Fruit fly (Drosophila melanogaster) whole organism, embryonic: ENCODE data around the gene LPCAT.

ENCODE experiments used
- Aef1 ChIP-seq: fragments of 200-800 bp; sonication (Bioruptor generic); IDR thresholded peaks from 3 replicates; pipeline ENCODE4 v1.3.6; 2022; ENCODE audit warnings: missing biosample characterization, missing genetic modification characterization
- CG10147 ChIP-seq: fragments of 200-800 bp; sonication (Bioruptor generic); optimal IDR thresholded peaks from 2 replicates; lab custom pipeline; 2019; ENCODE audit warnings: missing biosample characterization, mild to moderate bottlenecking, missing genetic modification characterization, moderate library complexity
- CG11085 ChIP-seq: fragments of 200-800 bp; sonication (Bioruptor generic); IDR thresholded peaks from 2 replicates; pipeline ENCODE4 v1.3.6; 2022; ENCODE audit warnings: missing biosample characterization, missing genetic modification characterization
- CG12219 ChIP-seq: fragments of 200-800 bp; sonication (Bioruptor generic); optimal IDR thresholded peaks from 3 replicates; lab custom pipeline; 2018; ENCODE audit warnings: missing biosample characterization, mild to moderate bottlenecking, missing genetic modification characterization
- CG12391 ChIP-seq: fragments of 200-800 bp; sonication (Bioruptor generic); optimal IDR thresholded peaks from 3 replicates; lab custom pipeline; 2018; ENCODE audit warnings: missing biosample characterization, mild to moderate bottlenecking, missing genetic modification characterization, moderate library complexity
- CG13296 ChIP-seq: fragments of 200-800 bp; sonication (Bioruptor generic); optimal IDR thresholded peaks from 3 replicates; lab custom pipeline; 2018; ENCODE audit warnings: missing biosample characterization, mild to moderate bottlenecking, missing genetic modification characterization
- CG13624 ChIP-seq: fragments of 200-800 bp; sonication (Bioruptor generic); optimal IDR thresholded peaks from 2 replicates; lab custom pipeline; 2016; ENCODE audit warnings: missing biosample characterization, missing genetic modification characterization
- CG13894 ChIP-seq: fragments of 200-800 bp; sonication (Bioruptor generic); optimal IDR thresholded peaks from 3 replicates; lab custom pipeline; 2018; ENCODE audit warnings: missing biosample characterization, mild to moderate bottlenecking, missing genetic modification characterization, moderate library complexity
- CG17328 ChIP-seq: fragments of 200-800 bp; sonication (Bioruptor generic); IDR thresholded peaks from 2 replicates; pipeline ENCODE4 v1.3.6; 2022; ENCODE audit warnings: missing biosample characterization, missing genetic modification characterization
- CG18599 ChIP-seq: fragments of 200-800 bp; sonication (Bioruptor generic); optimal IDR thresholded peaks from 3 replicates; lab custom pipeline; 2017; ENCODE audit warnings: missing biosample characterization, missing genetic modification characterization, mild to moderate bottlenecking, moderate library complexity, missing genetic modification reagents
- CG18619 ChIP-seq: fragments of 200-800 bp; sonication (Bioruptor generic); optimal IDR thresholded peaks from 3 replicates; lab custom pipeline; 2017; ENCODE audit warnings: missing biosample characterization, mild to moderate bottlenecking, missing genetic modification characterization
- CG2116 ChIP-seq: fragments of 200-800 bp; sonication (Bioruptor generic); optimal IDR thresholded peaks from 3 replicates; lab custom pipeline; 2018; ENCODE audit warnings: missing biosample characterization, mild to moderate bottlenecking, missing genetic modification characterization
- CG2120 ChIP-seq: fragments of 200-800 bp; sonication (Bioruptor generic); optimal IDR thresholded peaks from 3 replicates; lab custom pipeline; 2016; ENCODE audit warnings: missing biosample characterization, missing genetic modification characterization
- CG2678 ChIP-seq: fragments of 200-800 bp; sonication (Bioruptor generic); optimal IDR thresholded peaks from 3 replicates; lab custom pipeline; 2019; ENCODE audit warnings: missing biosample characterization, mild to moderate bottlenecking, missing genetic modification characterization, moderate library complexity
- CG30403 ChIP-seq: fragments of 200-800 bp; sonication (Bioruptor generic); optimal IDR thresholded peaks from 3 replicates; lab custom pipeline; 2016; ENCODE audit warnings: missing biosample characterization, missing genetic modification characterization
- CG3281 ChIP-seq: fragments of 200-800 bp; sonication (Bioruptor generic); optimal IDR thresholded peaks from 3 replicates; lab custom pipeline; 2017; ENCODE audit warnings: missing biosample characterization, mild to moderate bottlenecking, missing genetic modification characterization
- CG6854 ChIP-seq: fragments of 200-800 bp; sonication (Bioruptor generic); optimal IDR thresholded peaks from 3 replicates; lab custom pipeline; 2017; ENCODE audit warnings: missing biosample characterization, mild to moderate bottlenecking, missing genetic modification characterization
- CG7839 ChIP-seq: fragments of 200-800 bp; sonication (Bioruptor generic); optimal IDR thresholded peaks from 3 replicates; lab custom pipeline; 2018; ENCODE audit warnings: missing biosample characterization, mild to moderate bottlenecking, missing genetic modification characterization, moderate library complexity
- CG8924 ChIP-seq: fragments of 200-800 bp; optimal IDR thresholded peaks from 3 replicates; lab custom pipeline; 2019; ENCODE audit warnings: missing biosample characterization, mild to moderate bottlenecking, missing genetic modification characterization, moderate library complexity
- CG9817 ChIP-seq: fragments of 200-800 bp; sonication (Bioruptor generic); optimal IDR thresholded peaks from 2 replicates; lab custom pipeline; 2018; ENCODE audit warnings: missing biosample characterization, mild to moderate bottlenecking, missing genetic modification characterization, moderate library complexity
- Chrac-16 ChIP-seq: fragments of 200-800 bp; sonication (Bioruptor generic); optimal IDR thresholded peaks from 3 replicates; lab custom pipeline; 2016; ENCODE audit warnings: missing biosample characterization, missing genetic modification characterization
- D19A ChIP-seq: fragments of 200-800 bp; optimal IDR thresholded peaks from 3 replicates; lab custom pipeline; 2019; ENCODE audit warnings: missing biosample characterization, mild to moderate bottlenecking, missing genetic modification characterization, moderate library complexity
- Dbx ChIP-seq: fragments of 200-800 bp; sonication (Bioruptor generic); IDR thresholded peaks from 3 replicates; pipeline ENCODE4 v1.3.6; 2022; ENCODE audit warnings: missing biosample characterization, missing genetic modification characterization
- Dref ChIP-seq: fragments of 200-800 bp; sonication (Bioruptor generic); IDR thresholded peaks from 2 replicates; pipeline ENCODE4 v1.3.6; 2022; ENCODE audit warnings: missing biosample characterization, missing genetic modification characterization
- Fer2 ChIP-seq: fragments of 200-800 bp; sonication (Bioruptor generic); optimal IDR thresholded peaks from 2 replicates; lab custom pipeline; 2018; ENCODE audit warnings: missing biosample characterization, mild to moderate bottlenecking, missing genetic modification characterization, moderate library complexity
- Fer3 ChIP-seq: fragments of 200-800 bp; sonication (Bioruptor generic); optimal IDR thresholded peaks from 2 replicates; lab custom pipeline; 2018; ENCODE audit warnings: missing biosample characterization, mild to moderate bottlenecking, missing genetic modification characterization, moderate library complexity
- Hsf ChIP-seq: fragments of 200-800 bp; sonication (Bioruptor generic); optimal IDR thresholded peaks from 3 replicates; lab custom pipeline; 2016; ENCODE audit warnings: missing biosample characterization, missing genetic modification characterization
- MESR4 ChIP-seq: fragments of 200-800 bp; sonication (Bioruptor generic); optimal IDR thresholded peaks from 2 replicates; lab custom pipeline; 2018; ENCODE audit warnings: missing biosample characterization, mild to moderate bottlenecking, missing genetic modification characterization, moderate library complexity
- Meics ChIP-seq: fragments of 200-800 bp; sonication (Bioruptor generic); optimal IDR thresholded peaks from 2 replicates; lab custom pipeline; 2017; ENCODE audit warnings: missing biosample characterization, mild to moderate bottlenecking, missing genetic modification characterization
- PHDP ChIP-seq: fragments of 200-800 bp; sonication (Bioruptor generic); optimal IDR thresholded peaks from 3 replicates; lab custom pipeline; 2018; ENCODE audit warnings: missing biosample characterization, mild to moderate bottlenecking, missing genetic modification characterization, moderate library complexity
- Scr ChIP-seq: fragments of 200-800 bp; sonication (Bioruptor generic); IDR thresholded peaks from 2 replicates; pipeline ENCODE4 v1.3.6; 2022; ENCODE audit warnings: missing biosample characterization, missing genetic modification characterization; ENCODE audit not compliant: partially characterized antibody
- Side ChIP-seq: fragments of 200-800 bp; sonication (Bioruptor generic); optimal IDR thresholded peaks from 2 replicates; lab custom pipeline; 2016; ENCODE audit warnings: missing biosample characterization, missing genetic modification characterization
- Six4 ChIP-seq: fragments of 200-800 bp; sonication (Bioruptor generic); optimal IDR thresholded peaks from 2 replicates; lab custom pipeline; 2016; ENCODE audit warnings: missing biosample characterization, missing genetic modification characterization
- Usf ChIP-seq: fragments of 200-800 bp; sonication (Bioruptor generic); optimal IDR thresholded peaks from 2 replicates; lab custom pipeline; 2017; ENCODE audit warnings: missing genotype, missing biosample characterization, missing genetic modification characterization
- YL-1 ChIP-seq: fragments of 200-800 bp; sonication (Bioruptor generic); optimal IDR thresholded peaks from 3 replicates; lab custom pipeline; 2017; ENCODE audit warnings: missing biosample characterization, mild to moderate bottlenecking, missing genetic modification characterization
- amos ChIP-seq: fragments of 200-800 bp; sonication (Bioruptor generic); IDR thresholded peaks from 2 replicates; pipeline ENCODE4 v1.3.6; 2022; ENCODE audit warnings: missing biosample characterization, missing genetic modification characterization; ENCODE audit not compliant: partially characterized antibody
- aop ChIP-seq: fragments of 200-800 bp; sonication (Bioruptor generic); IDR thresholded peaks from 2 replicates; pipeline ENCODE4 v1.3.6; 2022; ENCODE audit warnings: missing biosample characterization, missing genetic modification characterization
- bsh ChIP-seq, 2 experiments: fragments of 200-800 bp; sonication (Bioruptor generic); optimal IDR thresholded peaks; 2 replicates each; lab custom pipeline; 2017 to 2018; ENCODE audit warnings: mild to moderate bottlenecking in 2 of 2, missing biosample characterization in 2 of 2, missing genetic modification characterization in 2 of 2, moderate library complexity in 1 of 2
- caup ChIP-seq: fragments of 200-800 bp; sonication (Bioruptor generic); optimal IDR thresholded peaks from 3 replicates; lab custom pipeline; 2017; ENCODE audit warnings: missing biosample characterization, mild to moderate bottlenecking, missing genetic modification characterization, moderate library complexity; ENCODE audit not compliant: severe bottlenecking
- chm ChIP-seq: fragments of 200-800 bp; sonication (Bioruptor generic); IDR thresholded peaks from 2 replicates; pipeline ENCODE4 v1.3.6; 2022; ENCODE audit warnings: missing biosample characterization, missing genetic modification characterization
- exex ChIP-seq: fragments of 200-800 bp; sonication (Bioruptor generic); optimal IDR thresholded peaks from 4 replicates; lab custom pipeline; 2018; ENCODE audit warnings: missing biosample characterization, mild to moderate bottlenecking, missing genetic modification characterization, moderate library complexity
- lab ChIP-seq: fragments of 200-800 bp; sonication (Bioruptor generic); optimal IDR thresholded peaks from 3 replicates; lab custom pipeline; 2017; ENCODE audit warnings: missing biosample characterization, missing genetic modification characterization, mild to moderate bottlenecking, moderate library complexity, missing genetic modification reagents
- mirr ChIP-seq: fragments of 200-800 bp; sonication (Bioruptor generic); optimal IDR thresholded peaks from 3 replicates; lab custom pipeline; 2018; ENCODE audit warnings: missing biosample characterization, mild to moderate bottlenecking, missing genetic modification characterization
- p53 ChIP-seq: fragments of 200-800 bp; sonication (Bioruptor generic); optimal IDR thresholded peaks from 2 replicates; lab custom pipeline; 2016; ENCODE audit warnings: missing biosample characterization, missing genetic modification characterization
- pfk ChIP-seq: fragments of 200-800 bp; sonication (Bioruptor generic); optimal IDR thresholded peaks from 2 replicates; lab custom pipeline; 2018; ENCODE audit warnings: missing biosample characterization, mild to moderate bottlenecking, missing genetic modification characterization, moderate library complexity
- sens-2 ChIP-seq: fragments of 200-800 bp; sonication (Bioruptor generic); IDR thresholded peaks from 2 replicates; pipeline ENCODE4 v1.3.6; 2022; ENCODE audit warnings: missing biosample characterization, missing genetic modification characterization
- ttk ChIP-seq: fragments of 200-800 bp; sonication (Bioruptor generic); IDR thresholded peaks from 2 replicates; pipeline ENCODE4 v2.1.2; 2022; ENCODE audit warnings: missing biosample characterization, missing genetic modification characterization
- wor ChIP-seq: fragments of 200-800 bp; sonication (Bioruptor generic); IDR thresholded peaks from 2 replicates; pipeline ENCODE4 v1.3.6; 2022; ENCODE audit warnings: missing biosample characterization, missing genetic modification characterization
- zen2 ChIP-seq: fragments of 200-800 bp; sonication (Bioruptor generic); IDR thresholded peaks from 3 replicates; pipeline ENCODE4 v1.3.6; 2022; ENCODE audit warnings: missing biosample characterization, missing genetic modification characterization; ENCODE audit not compliant: partially characterized antibody

LPCAT gene

DNA sequence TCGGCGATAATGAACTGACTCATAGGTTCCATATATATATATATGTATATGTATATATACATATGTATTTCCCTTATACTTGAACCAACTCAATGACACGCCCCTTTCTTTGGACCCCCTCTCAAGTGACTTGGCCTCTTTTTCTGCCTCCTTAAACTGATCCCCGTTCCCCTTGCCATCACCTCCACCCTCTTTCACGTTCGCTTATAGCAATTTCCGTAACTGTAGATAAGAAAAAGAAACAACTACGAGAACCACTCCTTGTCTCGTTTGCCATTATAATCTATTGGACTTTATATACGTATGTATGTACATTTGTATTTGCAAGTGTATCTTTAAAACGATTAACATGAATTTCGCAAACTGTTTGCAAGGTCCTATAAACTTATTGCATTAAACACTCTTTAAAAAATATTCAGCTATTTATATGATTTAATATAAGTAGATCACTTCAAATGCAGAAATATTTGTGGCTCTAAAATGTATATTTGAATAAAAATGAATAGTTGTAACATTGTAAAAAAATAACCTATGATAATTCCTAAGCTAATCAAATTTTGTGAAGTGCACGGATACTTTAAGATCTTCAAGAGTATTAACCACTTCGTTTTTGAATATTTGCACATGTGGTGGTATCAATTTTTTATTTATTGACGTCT is 3.0 kb upstream of the LPCAT start (continued):
- TF ChIP-seq D19A (tag; lab: Kevin White, UChicago) (peak; percentile 67), Meics (GFP tag; lab: Kevin White, UChicago) (peak; percentile 65), ttk (GFP tag; lab: Robert Waterston, UW) (no peak), bsh (GFP tag; optimal IDR thresholded peaks at IDR 0.05; lab: Kevin White, UChicago) (peak in 1 of 2 experiments; percentile 14), MESR4 (no peak), Hsf (GFP tag; lab: Kevin White, UChicago) (no peak), CG11085 (GFP tag; lab: Robert Waterston, UW) (no peak), CG17328 (GFP tag; lab: Robert Waterston, UW) (no peak), CG18619 (GFP tag; lab: Kevin White, UChicago) (peak; percentile 36), chm (GFP tag; lab: Robert Waterston, UW) (no peak), CG12219 (GFP tag; lab: Kevin White, UChicago) (no peak), caup (GFP tag; lab: Kevin White, UChicago) (no peak), CG13894 (tag; lab: Kevin White, UChicago) (no peak), CG2678 (tag; lab: Kevin White, UChicago) (peak; percentile 70), PHDP (peak; percentile 38), Dref (GFP tag; lab: Robert Waterston, UW) (no peak), CG13624 (GFP tag; lab: Kevin White, UChicago) (no peak), CG8924 (tag; lab: Kevin White, UChicago) (peak; percentile 33), Side (GFP tag; lab: Kevin White, UChicago) (no peak), Usf (GFP tag; lab: Kevin White, UChicago) (no peak), Scr (no peak), p53 (GFP tag; lab: Kevin White, UChicago) (no peak), CG3281 (GFP tag; lab: Kevin White, UChicago) (peak; percentile 70), YL-1 (GFP tag; lab: Kevin White, UChicago) (no peak), Fer3 (peak; percentile 37), Chrac-16 (GFP tag; lab: Kevin White, UChicago) (no peak), amos (GFP tag; lab: Robert Waterston, UW) (no peak), zen2 (GFP tag; lab: Robert Waterston, UW) (no peak), Dbx (GFP tag; lab: Robert Waterston, UW) (0 out of 3 replicates have a peak, but pooled peaks have one; percentile 34), Aef1 (GFP tag; lab: Robert Waterston, UW) (no peak), Six4 (GFP tag; lab: Kevin White, UChicago) (no peak), pfk (GFP tag; lab: Kevin White, UChicago) (no peak), mirr (GFP tag; lab: Kevin White, UChicago) (peak; percentile 9), CG2120 (GFP tag; lab: Kevin White, UChicago) (peak; percentile 69), lab (GFP tag; lab: Kevin White, UChicago) (peak; percentile 55), wor (GFP tag; lab: Robert Waterston, UW) (no peak), CG18599 (GFP tag; lab: Kevin White, UChicago) (peak; percentile 57), aop (GFP tag; lab: Robert Waterston, UW) (no peak), sens-2 (GFP tag; lab: Robert Waterston, UW) (no peak), CG6854 (GFP tag; lab: Kevin White, UChicago) (no peak), CG13296 (GFP tag; lab: Kevin White, UChicago) (peak; percentile 8), CG7839 (tag; lab: Kevin White, UChicago) (peak; percentile 52), Fer2 (no peak), exex (peak; percentile 72), CG9817 (tag; lab: Kevin White, UChicago) (peak; percentile 8), CG10147 (GFP tag; lab: Kevin White, UChicago) (peak; percentile 59), CG30403 (GFP tag; lab: Kevin White, UChicago) (peak; percentile 33), CG12391 (tag; lab: Kevin White, UChicago) (no peak), CG2116 (GFP tag; lab: Kevin White, UChicago) (no peak)
